Worm (Caenorhabditis elegans): ENCODE measurements around the gene his-31.

The his-31 gene

DNA sequence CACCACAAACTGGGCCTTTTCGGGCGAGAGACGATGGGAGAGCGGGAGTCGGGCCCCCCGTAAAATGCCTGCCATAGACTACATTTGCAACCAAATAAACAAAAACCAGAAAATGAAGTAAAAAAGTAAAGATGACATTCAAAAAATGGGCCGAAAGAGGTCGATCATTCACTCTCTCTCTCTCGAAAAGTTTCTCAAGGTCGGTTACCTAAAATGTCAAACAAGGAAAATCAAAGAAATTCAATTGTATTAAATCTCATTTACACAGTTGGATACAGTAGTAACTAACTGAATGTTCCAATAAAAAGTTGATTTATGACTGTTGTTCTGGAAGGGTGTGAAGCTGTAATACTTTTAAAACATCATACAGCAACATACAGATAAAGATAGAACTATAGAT is 15.0 kb downstream of the his-31 start (continued):
- TF ChIP-seq snu-23 (GFP tag; optimal IDR thresholded peaks at IDR 0.05) (no peak), C34B4.2 (tag; optimal IDR thresholded peaks at IDR 0.05) (no peak), nhr-47 (tag; optimal IDR thresholded peaks at IDR 0.05) (no peak)

DNA sequence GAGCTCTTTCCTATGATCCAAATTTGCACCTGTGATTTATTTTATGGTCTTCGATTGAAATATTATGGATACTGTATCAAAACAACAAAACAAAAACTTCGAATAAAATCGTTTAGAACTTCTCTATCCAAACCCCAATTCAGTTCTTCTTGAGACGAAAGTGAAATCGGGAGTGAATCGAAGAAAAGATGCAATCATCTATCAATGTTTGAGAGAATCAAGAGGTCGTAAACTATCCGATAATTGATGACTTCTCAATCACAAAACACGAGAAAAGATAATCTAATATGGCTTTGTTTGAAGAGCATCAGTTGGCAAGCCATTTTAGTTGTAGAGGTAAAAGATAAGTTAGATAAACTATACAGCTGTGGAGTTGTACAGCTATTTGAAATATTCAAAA is 16.0 kb downstream of the his-31 start:
- TF ChIP-seq elt-3 (tag; optimal IDR thresholded peaks at IDR 0.05), result peak in 2 of 6 experiments; percentile 5 to 13
- no peak for TF ChIP-seq ama-1 (optimal IDR thresholded peaks at IDR 0.05)
- TF ChIP-seq ceh-63 (GFP tag; optimal IDR thresholded peaks at IDR 0.05), result no peak
- TF ChIP-seq unc-86 (tag; optimal IDR thresholded peaks at IDR 0.05), result no peak
- TF ChIP-seq fkh-10 (GFP tag; optimal IDR thresholded peaks at IDR 0.05), result no peak
- no peak for TF ChIP-seq mep-1 (tag; optimal IDR thresholded peaks at IDR 0.05)
- TF ChIP-seq blmp-1 (tag; optimal IDR thresholded peaks at IDR 0.05), result peak; percentile 97
- no peak for TF ChIP-seq lin-39 (tag; optimal IDR thresholded peaks at IDR 0.05)
- no peak for TF ChIP-seq sptf-1 (tag; optimal IDR thresholded peaks at IDR 0.05)
- no peak for TF ChIP-seq ceh-88 (GFP tag; IDR thresholded peaks at IDR 0.05)
- no peak for TF ChIP-seq egl-13 (tag; optimal IDR thresholded peaks at IDR 0.05)
- TF ChIP-seq lin-14 (GFP tag; optimal IDR thresholded peaks at IDR 0.05), result peak; percentile 39
- no peak for TF ChIP-seq nhr-237 (tag; optimal IDR thresholded peaks at IDR 0.05)
- no peak for TF ChIP-seq lsy-2 (tag; optimal IDR thresholded peaks at IDR 0.05)

DNA sequence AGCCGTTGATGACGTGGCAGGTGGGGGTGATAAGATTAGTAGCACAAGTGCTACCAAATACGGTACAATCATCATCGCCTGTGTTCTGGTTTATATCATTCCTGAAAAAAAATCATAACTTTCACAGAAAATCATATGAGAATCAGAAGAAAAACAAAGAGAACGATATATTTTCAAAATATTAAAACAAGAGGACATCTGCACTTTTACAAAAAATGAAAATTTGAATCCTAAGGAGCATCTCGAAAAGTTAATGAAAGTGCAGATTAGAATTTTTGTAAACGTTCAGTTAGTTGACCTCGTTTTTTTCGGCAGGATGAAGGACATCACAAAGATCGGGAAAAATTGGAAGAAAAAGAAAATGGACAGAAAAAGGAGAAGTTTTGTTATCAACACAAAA is 20.9 kb downstream of the his-31 start, which contains the start of gene F35H10.10:
TSS of gene F35H10.10 (minus strand) at position 101 of the 400 bp plus-strand sequence.
- TF ChIP-seq blmp-1 (tag; optimal IDR thresholded peaks at IDR 0.05) (peak; percentile 84), pqm-1 (tag; optimal IDR thresholded peaks at IDR 0.05) (no peak)

DNA sequence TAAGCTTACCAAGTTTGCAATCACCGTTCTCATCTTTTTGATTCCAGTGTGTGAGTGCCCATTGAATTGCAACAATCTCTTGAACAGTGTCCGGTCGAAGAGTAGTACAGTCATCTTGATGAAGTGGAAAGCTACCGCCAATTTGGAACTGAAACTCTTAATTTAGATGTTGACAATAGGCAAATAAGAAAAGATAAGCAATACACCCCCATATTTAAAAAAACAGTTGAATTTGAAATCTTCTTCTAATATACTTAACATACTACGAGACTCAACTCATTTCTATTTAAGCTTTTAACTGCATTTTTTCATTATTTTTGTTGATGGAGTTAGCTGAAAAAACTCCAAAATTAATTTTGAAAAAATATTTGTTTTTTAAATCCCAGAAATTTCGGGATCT is 21.7 kb downstream of the his-31 start:
- no peak for TF ChIP-seq unc-62 (GFP tag; optimal IDR thresholded peaks at IDR 0.05)
- no peak for TF ChIP-seq efl-1 (optimal IDR thresholded peaks at IDR 0.05)
- peak in 1 of 2 experiments; percentile 56 for TF ChIP-seq efl-1 (GFP tag; optimal IDR thresholded peaks at IDR 0.05 in 1 of 2)

DNA sequence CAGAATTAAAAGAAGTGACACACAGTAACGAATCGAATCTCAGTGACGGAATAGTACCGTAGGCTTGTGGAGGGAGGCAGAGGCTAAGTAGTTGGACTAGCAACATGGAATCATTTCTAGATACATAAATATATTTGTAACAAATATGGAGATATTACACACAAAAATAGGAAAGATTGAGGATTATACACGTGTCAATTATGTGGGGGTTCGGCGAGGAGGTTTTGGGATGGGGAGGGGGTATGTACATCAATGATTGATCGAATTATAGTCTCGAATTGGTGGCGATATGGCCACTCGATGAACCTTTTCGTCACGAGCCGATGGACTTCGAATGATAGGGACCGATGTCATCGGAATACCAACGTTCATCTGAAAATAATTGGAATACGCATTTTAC is 26.4 kb downstream of the his-31 start:
- no peak for TF ChIP-seq efl-1 (optimal IDR thresholded peaks at IDR 0.05)
- peak in 1 of 2 experiments; percentile 64 for TF ChIP-seq efl-1 (GFP tag; optimal IDR thresholded peaks at IDR 0.05 in 1 of 2)
- TF ChIP-seq irx-1 (tag; optimal IDR thresholded peaks at IDR 0.05), result no peak

DNA sequence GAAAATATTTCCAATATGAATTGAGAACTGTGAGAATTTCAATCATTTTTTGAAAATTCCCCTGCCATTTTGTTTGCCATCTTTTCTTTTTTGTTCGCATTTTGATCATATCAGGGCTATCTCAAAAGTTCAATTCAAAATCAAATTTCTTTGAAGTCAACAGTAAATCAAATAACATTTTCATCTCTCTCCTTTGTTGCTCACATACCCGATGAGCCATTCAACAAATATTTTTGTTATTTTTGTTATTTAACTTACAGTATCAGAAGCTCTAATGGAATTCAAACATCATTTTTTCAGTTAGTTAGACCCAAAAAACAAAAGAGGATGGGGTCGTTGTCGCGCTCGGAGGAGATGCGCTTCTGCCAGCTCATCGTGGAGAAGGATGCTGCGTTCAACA is 30.1 kb downstream of the his-31 start, which contains the start of gene vha-5:
TSS of gene vha-5 (plus strand) at position 301 of the 400 bp plus-strand sequence.
- TF ChIP-seq unc-62 (GFP tag; optimal IDR thresholded peaks at IDR 0.05) (no peak), nhr-90 (tag; optimal IDR thresholded peaks at IDR 0.05; ENCODE audit: poor library complexity) (no peak), efl-3 (GFP tag; optimal IDR thresholded peaks at IDR 0.05) (no peak), lin-39 (tag; optimal IDR thresholded peaks at IDR 0.05) (no peak), pag-3 (tag; optimal IDR thresholded peaks at IDR 0.05; ENCODE audit: borderline replicate concordance, insufficient read depth) (no peak), lin-15B (tag; optimal IDR thresholded peaks at IDR 0.05) (no peak)

DNA sequence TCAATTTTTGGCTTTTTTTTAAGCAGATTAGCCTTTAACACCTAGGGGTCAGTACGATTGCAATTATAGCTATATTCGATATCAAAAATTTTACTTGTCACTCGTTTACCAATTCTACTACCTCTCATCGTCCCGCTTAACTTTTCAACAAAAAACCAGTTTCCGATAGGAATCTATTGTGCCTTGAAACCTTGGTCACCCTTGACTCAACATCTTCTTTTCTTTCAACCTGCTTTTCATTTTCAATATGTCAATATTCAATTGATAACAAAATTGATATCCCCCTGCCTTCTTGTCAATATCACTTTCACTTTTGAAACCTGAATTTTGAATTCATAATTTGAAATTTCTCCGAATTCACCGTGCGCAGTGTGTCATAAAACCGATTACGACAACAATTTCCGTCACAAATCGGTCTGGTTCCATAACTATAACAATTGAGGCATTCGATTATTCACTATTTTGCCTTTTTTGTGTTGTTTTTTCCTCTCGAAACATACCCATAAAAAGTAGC is 31.1 kb downstream of the his-31 start:
- TF ChIP-seq blmp-1 (tag; optimal IDR thresholded peaks at IDR 0.05) (peak; percentile 70), nhr-90 (tag; optimal IDR thresholded peaks at IDR 0.05; ENCODE audit: poor library complexity) (no peak), nhr-12 (tag; optimal IDR thresholded peaks at IDR 0.05) (no peak), elt-2 (tag; optimal IDR thresholded peaks at IDR 0.05) (no peak), zip-4 (GFP tag; optimal IDR thresholded peaks at IDR 0.05) (no peak), efl-1 (optimal IDR thresholded peaks at IDR 0.05) (no peak), efl-1 (GFP tag; optimal IDR thresholded peaks at IDR 0.05 in 1 of 2) (no peak), fos-1 (tag; optimal IDR thresholded peaks at IDR 0.05) (no peak), nhr-19 (GFP tag; conservative IDR thresholded peaks at IDR 0.05) (no peak), ceh-63 (GFP tag; optimal IDR thresholded peaks at IDR 0.05) (no peak), lin-14 (GFP tag; optimal IDR thresholded peaks at IDR 0.05) (peak; percentile 30), snu-23 (GFP tag; optimal IDR thresholded peaks at IDR 0.05) (peak; percentile 18), nhr-237 (tag; optimal IDR thresholded peaks at IDR 0.05) (no peak), hpl-2 (GFP tag; optimal IDR thresholded peaks at IDR 0.05) (no peak), C04F5.9 (tag; optimal IDR thresholded peaks at IDR 0.05) (no peak), C34B4.2 (tag; optimal IDR thresholded peaks at IDR 0.05) (no peak), aha-1 (tag; optimal IDR thresholded peaks at IDR 0.05) (no peak), C16A3.4 (tag; optimal IDR thresholded peaks at IDR 0.05) (no peak), tlp-1 (tag; optimal IDR thresholded peaks at IDR 0.05) (no peak), tbx-2 (tag; optimal IDR thresholded peaks at IDR 0.05) (no peak), lir-3 (tag; optimal IDR thresholded peaks at IDR 0.05; ENCODE audit: poor library complexity) (no peak), vab-15 (tag; optimal IDR thresholded peaks at IDR 0.05) (no peak), pax-3 (tag; optimal IDR thresholded peaks at IDR 0.05) (no peak)

Data from whole organism, L1 larva.